Fruit fly (Drosophila melanogaster) whole organism, embryonic: ENCODE results near the gene opa.
A peak's percentile ranks its signal among the peaks of the same experiment; 100 is the strongest.

Source experiments
- Abd-B ChIP-seq: fragments of 200-800 bp; sonication (Bioruptor generic); optimal IDR thresholded peaks from 2 replicates; lab custom pipeline; 2018; ENCODE audit warnings: missing biosample characterization, mild to moderate bottlenecking, missing genetic modification characterization, moderate library complexity
- Adf1 ChIP-seq: fragments of 200-800 bp; sonication (Bioruptor generic); IDR thresholded peaks from 2 replicates; pipeline ENCODE4 v1.3.6; 2022; ENCODE audit warnings: missing biosample characterization, missing genetic modification characterization
- CG11696 ChIP-seq: fragments of 200-800 bp; sonication (Bioruptor generic); IDR thresholded peaks from 2 replicates; pipeline ENCODE4 v1.3.6; 2022; ENCODE audit warnings: missing biosample characterization, missing genetic modification characterization
- CG12104 ChIP-seq: fragments of 200-800 bp; sonication (Bioruptor generic); optimal IDR thresholded peaks from 3 replicates; lab custom pipeline; 2016; ENCODE audit warnings: missing biosample characterization, missing genetic modification characterization
- CG1233 ChIP-seq: fragments of 200-800 bp; sonication (Bioruptor generic); optimal IDR thresholded peaks from 4 replicates; lab custom pipeline; 2018; ENCODE audit warnings: missing biosample characterization, mild to moderate bottlenecking, missing genetic modification characterization
- CG12769 ChIP-seq: fragments of 200-800 bp; sonication (Bioruptor generic); optimal IDR thresholded peaks from 2 replicates; lab custom pipeline; 2019; ENCODE audit warnings: missing biosample characterization, mild to moderate bottlenecking, missing genetic modification characterization, moderate library complexity
- CG14860 ChIP-seq: fragments of 200-800 bp; sonication (Bioruptor generic); IDR thresholded peaks from 3 replicates; pipeline ENCODE4 v1.3.6; 2022; ENCODE audit warnings: missing biosample characterization, missing genetic modification characterization; ENCODE audit not compliant: partially characterized antibody
- CG15011 ChIP-seq: fragments of 200-800 bp; sonication (Bioruptor generic); optimal IDR thresholded peaks from 3 replicates; lab custom pipeline; 2018; ENCODE audit warnings: missing biosample characterization, mild to moderate bottlenecking, missing genetic modification characterization
- CG2129 ChIP-seq: fragments of 200-800 bp; sonication (Bioruptor generic); IDR thresholded peaks from 2 replicates; pipeline ENCODE4 v1.3.6; 2022; ENCODE audit warnings: missing biosample characterization, missing genetic modification characterization; ENCODE audit not compliant: partially characterized antibody
- CG32772 ChIP-seq: fragments of 200-800 bp; sonication (Bioruptor generic); IDR thresholded peaks from 2 replicates; pipeline ENCODE4 v1.3.6; 2022; ENCODE audit warnings: missing biosample characterization, missing genetic modification characterization
- CG34224 ChIP-seq: fragments of 200-800 bp; sonication (Bioruptor generic); IDR thresholded peaks from 3 replicates; pipeline ENCODE4 v1.3.6; 2022; ENCODE audit warnings: missing biosample characterization, missing genetic modification characterization; ENCODE audit not compliant: partially characterized antibody
- CG34376 ChIP-seq: fragments of 200-800 bp; sonication (Bioruptor generic); optimal IDR thresholded peaks from 2 replicates; lab custom pipeline; 2018; ENCODE audit warnings: missing biosample characterization, mild to moderate bottlenecking, missing genetic modification characterization
- CG3847 ChIP-seq: fragments of 200-800 bp; sonication (Bioruptor generic); IDR thresholded peaks from 2 replicates; pipeline ENCODE4 v1.3.6; 2022; ENCODE audit warnings: missing biosample characterization, missing genetic modification characterization
- CG3995 ChIP-seq: fragments of 200-800 bp; sonication (Bioruptor generic); optimal IDR thresholded peaks from 3 replicates; lab custom pipeline; 2016; ENCODE audit warnings: missing biosample characterization, missing genetic modification characterization
- CG6175 ChIP-seq: fragments of 200-800 bp; sonication (Bioruptor generic); IDR thresholded peaks from 3 replicates; pipeline ENCODE4 v1.3.6; 2022; ENCODE audit warnings: missing biosample characterization, missing genetic modification characterization
- CG7839 ChIP-seq: fragments of 200-800 bp; sonication (Bioruptor generic); optimal IDR thresholded peaks from 3 replicates; lab custom pipeline; 2018; ENCODE audit warnings: missing biosample characterization, mild to moderate bottlenecking, missing genetic modification characterization, moderate library complexity
- CG9797 ChIP-seq: fragments of 200-800 bp; sonication (Bioruptor generic); optimal IDR thresholded peaks from 3 replicates; lab custom pipeline; 2018; ENCODE audit warnings: missing biosample characterization, mild to moderate bottlenecking, missing genetic modification characterization
- CHES-1-like ChIP-seq: fragments of 200-800 bp; sonication (Bioruptor generic); optimal IDR thresholded peaks from 2 replicates; lab custom pipeline; 2016; ENCODE audit warnings: missing biosample characterization, missing genetic modification characterization
- CrebB ChIP-seq: fragments of 200-800 bp; sonication (Bioruptor generic); optimal IDR thresholded peaks from 3 replicates; lab custom pipeline; 2018; ENCODE audit warnings: missing biosample characterization, mild to moderate bottlenecking, missing genetic modification characterization
- Deaf1 ChIP-seq: fragments of 200-800 bp; optimal IDR thresholded peaks from 3 replicates; lab custom pipeline; 2019; ENCODE audit warnings: missing biosample characterization, mild to moderate bottlenecking, missing genetic modification characterization, moderate library complexity
- Dip2 ChIP-seq: fragments of 200-800 bp; sonication (Bioruptor generic); IDR thresholded peaks from 2 replicates; pipeline ENCODE4 v1.3.6; 2022; ENCODE audit warnings: missing biosample characterization, missing genetic modification characterization
- Dip3 ChIP-seq: fragments of 200-800 bp; sonication (Bioruptor generic); optimal IDR thresholded peaks from 3 replicates; lab custom pipeline; 2016; ENCODE audit warnings: missing biosample characterization, missing genetic modification characterization
- ERR ChIP-seq: fragments of 200-800 bp; sonication (Bioruptor generic); optimal IDR thresholded peaks from 2 replicates; lab custom pipeline; 2016; ENCODE audit warnings: missing biosample characterization, missing genetic modification characterization
- Ets65A ChIP-seq: fragments of 200-800 bp; sonication (Bioruptor generic); peaks from one replicate; lab custom pipeline; 2016; ENCODE audit warnings: missing biosample characterization, missing genetic modification characterization
- Ets97D ChIP-seq: fragments of 200-800 bp; sonication (Bioruptor generic); optimal IDR thresholded peaks from 3 replicates; lab custom pipeline; 2016; ENCODE audit warnings: missing biosample characterization, missing genetic modification characterization
- HmgZ ChIP-seq: fragments of 200-800 bp; sonication (Bioruptor generic); optimal IDR thresholded peaks from 2 replicates; lab custom pipeline; 2018; ENCODE audit warnings: missing biosample characterization, mild to moderate bottlenecking, missing genetic modification characterization
- Hr3 ChIP-seq: fragments of 200-800 bp; sonication (Bioruptor generic); optimal IDR thresholded peaks from 3 replicates; lab custom pipeline; 2016; ENCODE audit warnings: missing biosample characterization, missing genetic modification characterization
- Hr78 ChIP-seq, 2 experiments: fragments of 200-800 bp in 1 of 2; fragments of >200 bp in 1 of 2; sonication (Bioruptor generic) in 1 of 2; optimal IDR thresholded peaks; 2 replicates each; lab custom pipeline; 2017 to 2019; ENCODE audit warnings: missing biosample characterization in 2 of 2, missing genetic modification characterization in 2 of 2, mild to moderate bottlenecking in 1 of 2, moderate library complexity in 1 of 2
- Nf-YC ChIP-seq: fragments of 200-800 bp; optimal IDR thresholded peaks from 3 replicates; lab custom pipeline; 2019; ENCODE audit warnings: missing biosample characterization, mild to moderate bottlenecking, missing genetic modification characterization, moderate library complexity
- Ptx1 ChIP-seq: fragments of 200-800 bp; sonication (Bioruptor generic); IDR thresholded peaks from 2 replicates; pipeline ENCODE4 v1.3.6; 2022; ENCODE audit warnings: missing biosample characterization, missing genetic modification characterization
- Rfx ChIP-seq: fragments of 200-800 bp; sonication (Bioruptor generic); IDR thresholded peaks from 2 replicates; pipeline ENCODE4 v1.3.6; 2022; ENCODE audit warnings: missing biosample characterization, missing genetic modification characterization
- Xbp1 ChIP-seq: fragments of 200-800 bp; sonication (Bioruptor generic); optimal IDR thresholded peaks from 3 replicates; lab custom pipeline; 2016; ENCODE audit warnings: missing biosample characterization, mild to moderate bottlenecking, missing genetic modification characterization
- ci ChIP-seq: fragments of 200-800 bp; sonication (Bioruptor generic); IDR thresholded peaks from 3 replicates; pipeline ENCODE4 v1.3.6; 2022; ENCODE audit warnings: missing biosample characterization, missing genetic modification characterization
- crc ChIP-seq: fragments of 200-800 bp; sonication (Bioruptor generic); optimal IDR thresholded peaks from 2 replicates; lab custom pipeline; 2016; ENCODE audit warnings: missing biosample characterization, missing genetic modification characterization
- da ChIP-seq: fragments of 200-800 bp; sonication (Bioruptor generic); optimal IDR thresholded peaks from 2 replicates; lab custom pipeline; 2016; ENCODE audit warnings: missing biosample characterization, missing genetic modification characterization
- dan ChIP-seq: fragments of 200-800 bp; sonication (Bioruptor generic); IDR thresholded peaks from 2 replicates; pipeline ENCODE4 v1.3.6; 2022; ENCODE audit warnings: missing biosample characterization, missing genetic modification characterization
- danr ChIP-seq: fragments of 200-800 bp; sonication (Bioruptor generic); IDR thresholded peaks from 2 replicates; pipeline ENCODE4 v1.3.6; 2022; ENCODE audit warnings: missing biosample characterization, missing genetic modification characterization
- gem ChIP-seq: fragments of 200-800 bp; sonication (Bioruptor generic); optimal IDR thresholded peaks from 2 replicates; lab custom pipeline; 2019; ENCODE audit warnings: missing biosample characterization, mild to moderate bottlenecking, missing genetic modification characterization, moderate library complexity
- gsb-n ChIP-seq: fragments of 200-800 bp; sonication (Bioruptor generic); optimal IDR thresholded peaks from 3 replicates; lab custom pipeline; 2018; ENCODE audit warnings: missing biosample characterization, mild to moderate bottlenecking, missing genetic modification characterization
- hbn ChIP-seq: fragments of 200-800 bp; sonication (Bioruptor generic); IDR thresholded peaks from 2 replicates; pipeline ENCODE4 v1.3.6; 2022; ENCODE audit warnings: missing biosample characterization, missing genetic modification characterization; ENCODE audit not compliant: partially characterized antibody
- jigr1 ChIP-seq: fragments of 200-800 bp; sonication (Bioruptor generic); IDR thresholded peaks from 3 replicates; pipeline ENCODE4 v1.3.6; 2022; ENCODE audit warnings: missing biosample characterization, missing genetic modification characterization
- kah ChIP-seq: fragments of 200-800 bp; sonication (Bioruptor generic); optimal IDR thresholded peaks from 2 replicates; lab custom pipeline; 2018; ENCODE audit warnings: missing biosample characterization, mild to moderate bottlenecking, missing genetic modification characterization
- luna ChIP-seq: fragments of 200-800 bp; sonication (Bioruptor generic); optimal IDR thresholded peaks from 2 replicates; lab custom pipeline; 2016; ENCODE audit warnings: missing biosample characterization, missing genetic modification characterization
- odd ChIP-seq: fragments of 200-800 bp; sonication (Bioruptor generic); optimal IDR thresholded peaks from 2 replicates; lab custom pipeline; 2017; ENCODE audit warnings: missing biosample characterization, mild to moderate bottlenecking, missing genetic modification characterization
- pho ChIP-seq: fragments of 200-800 bp; sonication (Bioruptor generic); optimal IDR thresholded peaks from 2 replicates; lab custom pipeline; 2016; ENCODE audit warnings: missing biosample characterization, missing genetic modification characterization
- prd ChIP-seq, 3 experiments: fragments of >200 bp in 2 of 3; fragments of 200-800 bp in 1 of 3; sonication (Bioruptor generic) in 1 of 3; optimal IDR thresholded peaks in 2 of 3; IDR thresholded peaks in 1 of 3; 2 replicates in 2 of 3; 3 replicates in 1 of 3; pipeline versions ENCODE4 v1.3.6 to Lab custom; 2017 to 2022; ENCODE audit warnings: missing biosample characterization in 1 of 3, missing genetic modification characterization in 1 of 3
- schlank ChIP-seq: fragments of 200-800 bp; sonication (Bioruptor generic); optimal IDR thresholded peaks from 2 replicates; lab custom pipeline; 2018; ENCODE audit warnings: missing biosample characterization, mild to moderate bottlenecking, missing genetic modification characterization
- sd ChIP-seq: fragments of 200-800 bp; sonication (Bioruptor generic); optimal IDR thresholded peaks from 3 replicates; lab custom pipeline; 2018; ENCODE audit warnings: missing biosample characterization, mild to moderate bottlenecking, missing genetic modification characterization, moderate library complexity
- toy ChIP-seq: fragments of 200-800 bp; sonication (Bioruptor generic); IDR thresholded peaks from 2 replicates; pipeline ENCODE4 v1.3.6; 2022; ENCODE audit warnings: missing biosample characterization, missing genetic modification characterization
- zf30C ChIP-seq: fragments of 200-800 bp; sonication (Bioruptor generic); optimal IDR thresholded peaks from 3 replicates; lab custom pipeline; 2018; ENCODE audit warnings: missing biosample characterization, mild to moderate bottlenecking, missing genetic modification characterization

opa gene

dm6 chr3R:4813172-4813716, 39.4 kb upstream of the opa start (continued):
- TF ChIP-seq Deaf1 (tag; lab: Kevin White, UChicago), result peak; percentile 13
- TF ChIP-seq schlank (tag; lab: Kevin White, UChicago), result no peak
- no peak for TF ChIP-seq toy (GFP tag; lab: Robert Waterston, UW)
- TF ChIP-seq Abd-B, result no peak
- peak; percentile 61 for TF ChIP-seq HmgZ (tag; lab: Kevin White, UChicago)
- TF ChIP-seq Hr3 (GFP tag; lab: Kevin White, UChicago), result peak; percentile 55
- peak; percentile 51 for TF ChIP-seq Nf-YC (tag; lab: Kevin White, UChicago)
- TF ChIP-seq ERR (GFP tag; lab: Kevin White, UChicago), result peak; percentile 36
- no peak for TF ChIP-seq CG11696 (GFP tag; lab: Robert Waterston, UW)
- no peak for TF ChIP-seq crc (GFP tag; lab: Kevin White, UChicago)
- peak; percentile 59 for TF ChIP-seq gsb-n (tag; lab: Kevin White, UChicago)
- no peak for TF ChIP-seq jigr1 (GFP tag; lab: Robert Waterston, UW)
- TF ChIP-seq dan, result no peak
- TF ChIP-seq CG9797 (GFP tag; lab: Kevin White, UChicago), result peak; percentile 35
- peak; percentile 65 for TF ChIP-seq CG34376 (GFP tag; lab: Kevin White, UChicago)
- peak; percentile 80 for TF ChIP-seq CG1233 (GFP tag; lab: Kevin White, UChicago)
- TF ChIP-seq luna (GFP tag; lab: Kevin White, UChicago), result no peak
- TF ChIP-seq Dip3 (GFP tag; lab: Kevin White, UChicago), result no peak
- peak; percentile 81 for TF ChIP-seq odd (GFP tag; lab: Kevin White, UChicago)
- TF ChIP-seq CG15011 (GFP tag; lab: Kevin White, UChicago), result peak; percentile 61
- peak; percentile 49 for TF ChIP-seq CG12104
- peak; percentile 7 for TF ChIP-seq CG12769
- peak; percentile 47; the same call in 1 of the 2 replicates for TF ChIP-seq hbn (GFP tag; lab: Robert Waterston, UW)
- peak; percentile 32 for TF ChIP-seq sd (tag; lab: Kevin White, UChicago)
- peak; percentile 72 for TF ChIP-seq CrebB (tag; lab: Kevin White, UChicago)
- TF ChIP-seq CG34224 (GFP tag; lab: Robert Waterston, UW), result peak; percentile 55; the same call in 1 of the 3 replicates
- peak; percentile 1 for TF ChIP-seq Xbp1 (GFP tag; lab: Kevin White, UChicago)
- TF ChIP-seq Dip2 (GFP tag; lab: Robert Waterston, UW), result no peak
- TF ChIP-seq prd (optimal IDR thresholded peaks at IDR 0.05; lab: Kevin White, UChicago), result no peak
- TF ChIP-seq prd (GFP tag; IDR thresholded peaks at IDR 0.05; lab: Robert Waterston, UW), result peak; percentile 74
- TF ChIP-seq zf30C (GFP tag; lab: Kevin White, UChicago), result no peak
- peak; percentile 1 for TF ChIP-seq pho (GFP tag; lab: Kevin White, UChicago)
- TF ChIP-seq Hr78 (GFP tag; optimal IDR thresholded peaks at IDR 0.05; lab: Kevin White, UChicago), result peak in 1 of 2 experiments; percentile 45
- TF ChIP-seq ci, result peak; percentile 80
- no peak for TF ChIP-seq da (GFP tag; lab: Kevin White, UChicago)
- TF ChIP-seq danr (GFP tag; lab: Robert Waterston, UW), result no peak
- TF ChIP-seq Adf1 (GFP tag; lab: Robert Waterston, UW), result peak; percentile 11; the same call in 1 of the 2 replicates
- peak; percentile 64 for TF ChIP-seq Ets65A
- TF ChIP-seq CG6175 (GFP tag; lab: Robert Waterston, UW), result no peak
- TF ChIP-seq CG3847, result peak; percentile 66
- peak; percentile 28 for TF ChIP-seq CHES-1-like (GFP tag; lab: Kevin White, UChicago)
- peak; percentile 71 for TF ChIP-seq Ptx1 (GFP tag; lab: Robert Waterston, UW)
- peak; percentile 43; the same call in 2 of the 3 replicates for TF ChIP-seq CG14860 (GFP tag; lab: Robert Waterston, UW)
- TF ChIP-seq CG3995 (GFP tag; lab: Kevin White, UChicago), result peak; percentile 26
- no peak for TF ChIP-seq CG7839 (tag; lab: Kevin White, UChicago)
- peak; percentile 70 for TF ChIP-seq kah (GFP tag; lab: Kevin White, UChicago)
- peak; percentile 80 for TF ChIP-seq Ets97D
- peak; percentile 32; the same call in 1 of the 2 replicates for TF ChIP-seq CG2129
- no peak for TF ChIP-seq CG32772 (GFP tag; lab: Robert Waterston, UW)
- TF ChIP-seq Rfx, result peak; percentile 65
- peak; percentile 66 for TF ChIP-seq gem (tag; lab: Kevin White, UChicago)
